Fruit fly (Drosophila melanogaster): ENCODE results near the gene Lectin-galC1.

Lectin-galC1 gene

DNA sequence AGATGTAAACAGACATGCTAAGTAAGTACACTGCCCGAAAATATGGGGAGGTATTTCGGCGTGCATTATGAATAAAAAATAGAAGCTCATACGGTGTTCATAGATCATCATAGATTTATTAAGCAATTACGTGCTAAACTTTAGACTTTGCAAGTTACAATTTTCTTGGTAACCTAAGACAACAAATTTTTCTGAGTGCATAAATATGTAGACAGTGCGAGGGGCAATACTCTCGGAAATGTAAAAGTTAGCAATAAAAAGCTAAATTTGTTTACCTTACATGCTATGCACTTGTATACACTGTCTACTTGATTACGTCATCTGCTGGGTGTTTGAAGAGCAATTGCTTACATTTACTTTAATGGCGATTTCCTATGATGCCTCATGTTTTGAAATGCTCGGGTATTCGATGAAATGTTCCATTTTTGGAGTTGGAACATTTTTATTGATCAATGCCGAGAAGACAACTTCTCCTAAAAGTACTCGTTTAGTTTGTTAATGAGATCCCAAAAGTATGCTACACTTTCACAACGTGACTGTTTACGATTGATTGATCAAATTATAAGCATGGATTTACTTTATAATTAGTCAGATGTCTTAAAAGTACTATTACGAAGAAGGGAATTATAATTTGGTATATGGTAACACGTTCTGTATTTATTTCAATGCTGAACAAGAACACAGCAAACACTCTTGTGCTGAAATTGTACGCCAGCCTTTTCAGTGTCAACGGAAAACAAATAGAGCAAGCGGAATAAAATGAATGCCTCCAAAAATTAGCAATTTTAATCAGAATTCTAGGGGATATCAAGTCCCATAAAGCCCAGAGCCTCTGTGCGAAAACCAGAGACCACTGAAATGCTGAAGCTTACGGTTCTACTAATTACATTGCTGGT lies at the start of gene Lectin-galC1 (continued):
- TF ChIP-seq CG9215 (GFP tag; IDR thresholded peaks at IDR 0.05) (no peak), slbo (GFP tag; IDR thresholded peaks at IDR 0.05) (peak; percentile 87), Dfd (GFP tag; optimal IDR thresholded peaks at IDR 0.05) (no peak), CG13287 (GFP tag; IDR thresholded peaks at IDR 0.05; ENCODE audit: partially characterized antibody) (no peak), vvl (GFP tag; IDR thresholded peaks at IDR 0.05) (peak; percentile 92), CG6854 (GFP tag; optimal IDR thresholded peaks at IDR 0.05) (peak; percentile 72), Nf-YB (GFP tag; optimal IDR thresholded peaks at IDR 0.05) (peak; percentile 69), trem (tag; optimal IDR thresholded peaks at IDR 0.05) (peak; percentile 81), Dref (GFP tag; IDR thresholded peaks at IDR 0.05) (no peak), CG10565 (GFP tag; optimal IDR thresholded peaks at IDR 0.05) (peak; percentile 79), CG8944 (GFP tag; optimal IDR thresholded peaks at IDR 0.05) (peak; percentile 89), PHDP (tag; optimal IDR thresholded peaks at IDR 0.05) (peak; percentile 88), chn (GFP tag; optimal IDR thresholded peaks at IDR 0.05) (peak; percentile 87), CG3726 (GFP tag; IDR thresholded peaks at IDR 0.05) (0 out of 3 replicates have a peak, but pooled peaks have one; percentile 81), ftz-f1 (GFP tag; optimal IDR thresholded peaks at IDR 0.05) (no peak), dmrt11E (tag; optimal IDR thresholded peaks at IDR 0.05) (peak; percentile 89), CG12104 (GFP tag; optimal IDR thresholded peaks at IDR 0.05) (peak; percentile 80), CG13624 (GFP tag; optimal IDR thresholded peaks at IDR 0.05) (peak; percentile 82), Poxn (GFP tag; IDR thresholded peaks at IDR 0.05) (0 out of 2 replicates have a peak, but pooled peaks have one; percentile 43), CG4820 (GFP tag; optimal IDR thresholded peaks at IDR 0.05) (peak; percentile 90), CG6254 (GFP tag; optimal IDR thresholded peaks at IDR 0.05) (peak; percentile 81), Fer1 (GFP tag; optimal IDR thresholded peaks at IDR 0.05) (peak; percentile 82), eyg (GFP tag; optimal IDR thresholded peaks at IDR 0.05) (peak; percentile 73), CG3847 (GFP tag; IDR thresholded peaks at IDR 0.05) (peak; percentile 73), CG10366 (GFP tag; IDR thresholded peaks at IDR 0.05) (peak; percentile 85), CG31388 (GFP tag; optimal IDR thresholded peaks at IDR 0.05) (peak; percentile 85), gcm (GFP tag; optimal IDR thresholded peaks at IDR 0.05) (peak; percentile 85), Nf-YA (GFP tag; IDR thresholded peaks at IDR 0.05) (peak; percentile 46), CG8388 (GFP tag; optimal IDR thresholded peaks at IDR 0.05) (peak; percentile 87), CoRest (tag; optimal IDR thresholded peaks at IDR 0.05) (peak; percentile 91), CG7372 (GFP tag; IDR thresholded peaks at IDR 0.05) (peak; percentile 69), CG17802 (tag; optimal IDR thresholded peaks at IDR 0.05) (peak; percentile 68), lbe (GFP tag; optimal IDR thresholded peaks at IDR 0.05) (no peak), Jarid2 (GFP tag; optimal IDR thresholded peaks at IDR 0.05) (peak; percentile 54), crol (GFP tag; IDR thresholded peaks at IDR 0.05) (no peak; the same call in 1 of the 2 replicates), Fer3 (tag; optimal IDR thresholded peaks at IDR 0.05) (peak; percentile 80), D19A (tag; optimal IDR thresholded peaks at IDR 0.05) (peak; percentile 83), CG32767 (GFP tag; IDR thresholded peaks at IDR 0.05) (peak; percentile 86), scrt (GFP tag; optimal IDR thresholded peaks at IDR 0.05) (peak; percentile 72), pb (GFP tag; optimal IDR thresholded peaks at IDR 0.05) (peak; percentile 70), Mad (GFP tag; optimal IDR thresholded peaks at IDR 0.05) (peak; percentile 83), dati (GFP tag; IDR thresholded peaks at IDR 0.05) (peak; percentile 47), NfI (GFP tag; optimal IDR thresholded peaks at IDR 0.05) (peak; percentile 79), Eip74EF (GFP tag; optimal IDR thresholded peaks at IDR 0.05) (peak in 1 of 2 experiments; percentile 89), CG10979 (tag; optimal IDR thresholded peaks at IDR 0.05) (peak; percentile 90), CG3281 (GFP tag; optimal IDR thresholded peaks at IDR 0.05) (peak; percentile 71), CG31365 (tag; optimal IDR thresholded peaks at IDR 0.05) (peak; percentile 52), fd3F (GFP tag; optimal IDR thresholded peaks at IDR 0.05) (peak; percentile 76), CTCF (GFP tag; optimal IDR thresholded peaks at IDR 0.05) (peak; percentile 54)

All from whole organism, embryonic.